Worm (Caenorhabditis elegans) whole organism, young adult: ENCODE measurements around the gene hnd-1.

Experiments used
- B0336.3 ChIP-seq: fragments of 200-800 bp; sonication (Bioruptor generic); IDR thresholded peaks from 2 replicates; pipeline ENCODE4 v1.3.6; 2022; ENCODE audit warnings: missing genetic modification characterization, missing compliant biosample characterization
- D2030.7 ChIP-seq: fragments of 200-800 bp; sonication (Bioruptor generic); IDR thresholded peaks from 2 replicates; pipeline ENCODE4 v1.3.6; 2022; ENCODE audit warnings: missing genetic modification reagents, missing genetic modification characterization, missing compliant biosample characterization
- F10E7.11 ChIP-seq: sonication (generic microtip); optimal IDR thresholded peaks from 2 replicates; lab custom pipeline; 2017; ENCODE audit warnings: mild to moderate bottlenecking, missing genetic modification characterization, moderate library complexity, missing compliant biosample characterization
- K12H6.12 ChIP-seq: fragments of 200-800 bp; sonication (Bioruptor generic); optimal IDR thresholded peaks from 2 replicates; lab custom pipeline; 2018; ENCODE audit warnings: mild to moderate bottlenecking, missing genetic modification characterization, missing compliant biosample characterization
- T07F8.4 ChIP-seq: sonication (generic microtip); optimal IDR thresholded peaks from 2 replicates; lab custom pipeline; 2016; ENCODE audit warnings: mild to moderate bottlenecking, missing genetic modification characterization, moderate library complexity, missing compliant biosample characterization
- Y56A3A.18 ChIP-seq: fragments of 200-800 bp; sonication (Bioruptor generic); IDR thresholded peaks from 2 replicates; pipeline ENCODE4 v1.3.6; 2022; ENCODE audit warnings: missing genetic modification reagents, missing genetic modification characterization, missing compliant biosample characterization
- Y67H2A.10 ChIP-seq: fragments of 200-800 bp; sonication (Bioruptor generic); conservative IDR thresholded peaks from 2 replicates; pipeline ENCODE4 v1.3.6; 2022; ENCODE audit warnings: missing genetic modification reagents, missing genetic modification characterization, missing compliant biosample characterization
- ZK185.1 ChIP-seq: sonication (generic microtip); optimal IDR thresholded peaks from 2 replicates; lab custom pipeline; 2016; ENCODE audit warnings: mild to moderate bottlenecking, missing genetic modification characterization, missing compliant biosample characterization; ENCODE audit not compliant: poor library complexity, severe bottlenecking
- atf-7 ChIP-seq: sonication (generic microtip); optimal IDR thresholded peaks from 2 replicates; lab custom pipeline; 2017; ENCODE audit warnings: mild to moderate bottlenecking, missing genetic modification characterization, missing compliant biosample characterization
- ccch-3 ChIP-seq: fragments of 200-800 bp; sonication (Bioruptor generic); optimal IDR thresholded peaks from 2 replicates; lab custom pipeline; 2018; ENCODE audit warnings: mild to moderate bottlenecking, missing genetic modification characterization, missing compliant biosample characterization
- cebp-1 ChIP-seq, 2 experiments: fragments of 200-800 bp in 1 of 2; sonication (Bioruptor generic) in 1 of 2; sonication (generic microtip) in 1 of 2; IDR thresholded peaks in 1 of 2; optimal IDR thresholded peaks in 1 of 2; 2 replicates each; pipeline versions ENCODE4 v1.3.6 to Lab custom; 2017 to 2022; ENCODE audit warnings: missing compliant biosample characterization in 2 of 2, missing genetic modification characterization in 2 of 2, mild to moderate bottlenecking in 1 of 2, missing genetic modification reagents in 1 of 2, moderate library complexity in 1 of 2
- cebp-2 ChIP-seq: fragments of 200-800 bp; sonication (Bioruptor generic); IDR thresholded peaks from 2 replicates; pipeline ENCODE4 v1.3.6; 2022; ENCODE audit warnings: missing genetic modification characterization, missing compliant biosample characterization
- ceh-100 ChIP-seq: fragments of 200-800 bp; sonication (Bioruptor generic); IDR thresholded peaks from 2 replicates; pipeline ENCODE4 v1.3.6; 2022; ENCODE audit warnings: missing genetic modification reagents, missing genetic modification characterization, missing compliant biosample characterization
- ceh-40 ChIP-seq: fragments of 200-800 bp; sonication (Bioruptor generic); IDR thresholded peaks from 2 replicates; pipeline ENCODE4 v1.3.6; 2022; ENCODE audit warnings: missing genetic modification characterization, missing compliant biosample characterization
- ceh-79 ChIP-seq: sonication (generic microtip); optimal IDR thresholded peaks from 2 replicates; lab custom pipeline; 2017; ENCODE audit warnings: mild to moderate bottlenecking, missing genetic modification characterization, missing compliant biosample characterization
- dox-1 ChIP-seq: fragments of 200-800 bp; sonication (Bioruptor generic); IDR thresholded peaks from 2 replicates; pipeline ENCODE4 v1.3.6; 2022; ENCODE audit warnings: missing genetic modification reagents, missing genetic modification characterization, missing compliant biosample characterization
- efl-1 ChIP-seq: fragments of 150-350 bp; optimal IDR thresholded peaks from 2 replicates; lab custom pipeline; 2014; ENCODE audit warnings: missing biosample characterization, missing genetic modification reagents, missing genetic modification characterization
- egl-18 ChIP-seq: fragments of 200-800 bp; sonication (Bioruptor generic); IDR thresholded peaks from 2 replicates; pipeline ENCODE4 v1.3.6; 2022; ENCODE audit warnings: missing genetic modification reagents, missing genetic modification characterization, missing compliant biosample characterization
- egl-44 ChIP-seq: fragments of 200-800 bp; sonication (Bioruptor generic); IDR thresholded peaks from 2 replicates; pipeline ENCODE4 v1.3.6; 2022; ENCODE audit warnings: missing genetic modification reagents, missing genetic modification characterization, missing compliant biosample characterization
- ets-4 ChIP-seq: fragments of 200-800 bp; sonication (Bioruptor generic); optimal IDR thresholded peaks from 2 replicates; lab custom pipeline; 2018; ENCODE audit warnings: mild to moderate bottlenecking, missing genetic modification characterization, missing compliant biosample characterization
- lag-1 ChIP-seq: fragments of 200-800 bp; sonication (Bioruptor generic); IDR thresholded peaks from 2 replicates; pipeline ENCODE4 v1.3.6; 2022; ENCODE audit warnings: missing genetic modification reagents, missing genetic modification characterization, missing compliant biosample characterization
- let-607 ChIP-seq, 2 experiments: fragments of 200-800 bp in 1 of 2; sonication (Bioruptor generic) in 1 of 2; sonication (generic microtip) in 1 of 2; optimal IDR thresholded peaks; 2 replicates each; lab custom pipeline; 2016 to 2018; ENCODE audit warnings: mild to moderate bottlenecking in 2 of 2, missing compliant biosample characterization in 2 of 2, missing genetic modification characterization in 2 of 2, moderate library complexity in 2 of 2, missing genotype in 1 of 2
- lin-35 ChIP-seq, 3 experiments: fragments of 150-350 bp in 2 of 3; sonication (generic microtip) in 1 of 3; optimal IDR thresholded peaks; 2 replicates each; lab custom pipeline; 2014 to 2018; ENCODE audit warnings: missing biosample characterization in 3 of 3, missing genetic modification characterization in 3 of 3, missing genetic modification reagents in 3 of 3
- madf-3 ChIP-seq: fragments of 200-800 bp; sonication (Bioruptor generic); IDR thresholded peaks from 2 replicates; pipeline ENCODE4 v1.3.6; 2022; ENCODE audit warnings: missing genetic modification reagents, missing genetic modification characterization, missing compliant biosample characterization
- madf-6 ChIP-seq: fragments of 200-800 bp; sonication (Bioruptor generic); IDR thresholded peaks from 2 replicates; pipeline ENCODE4 v1.3.6; 2022; ENCODE audit warnings: missing genetic modification reagents, missing genetic modification characterization, missing compliant biosample characterization
- madf-8 ChIP-seq: fragments of 200-800 bp; sonication (Bioruptor generic); conservative IDR thresholded peaks from 2 replicates; pipeline ENCODE4 v1.3.6; 2022; ENCODE audit warnings: missing genetic modification reagents, missing genetic modification characterization, missing compliant biosample characterization
- mcd-1 ChIP-seq: fragments of 200-800 bp; sonication (Bioruptor generic); IDR thresholded peaks from 2 replicates; pipeline ENCODE4 v1.3.6; 2022; ENCODE audit warnings: missing genetic modification reagents, missing genetic modification characterization, missing compliant biosample characterization
- mxl-1 ChIP-seq: sonication (generic microtip); optimal IDR thresholded peaks from 2 replicates; lab custom pipeline; 2016; ENCODE audit warnings: missing genetic modification characterization, missing compliant biosample characterization
- nfyb-1 ChIP-seq: fragments of 200-800 bp; sonication (Bioruptor generic); IDR thresholded peaks from 2 replicates; pipeline ENCODE4 v1.3.6; 2022; ENCODE audit warnings: missing genetic modification reagents, missing genetic modification characterization, missing compliant biosample characterization
- nhr-27 ChIP-seq: fragments of 200-800 bp; sonication (Bioruptor generic); optimal IDR thresholded peaks from 2 replicates; lab custom pipeline; 2018; ENCODE audit warnings: mild to moderate bottlenecking, missing genetic modification characterization, moderate library complexity, missing compliant biosample characterization
- nhr-80 ChIP-seq: sonication (generic microtip); optimal IDR thresholded peaks from 2 replicates; lab custom pipeline; 2016; ENCODE audit warnings: missing genetic modification characterization, missing compliant biosample characterization
- pha-4 ChIP-seq: fragments of 150-350 bp; sonication (generic microtip); optimal IDR thresholded peaks from 2 replicates; lab custom pipeline; 2014; ENCODE audit warnings: missing biosample characterization, missing genetic modification reagents, missing genetic modification characterization
- rcor-1 ChIP-seq: fragments of 200-800 bp; sonication (Bioruptor generic); IDR thresholded peaks from 2 replicates; pipeline ENCODE4 v1.3.6; 2022; ENCODE audit warnings: missing genetic modification reagents, missing genetic modification characterization, missing compliant biosample characterization
- repo-1 ChIP-seq: sonication (generic microtip); optimal IDR thresholded peaks from 2 replicates; lab custom pipeline; 2017; ENCODE audit warnings: mild to moderate bottlenecking, missing genetic modification characterization, missing compliant biosample characterization
- snpc-1.1 ChIP-seq: sonication (generic microtip); optimal IDR thresholded peaks from 2 replicates; lab custom pipeline; 2017; ENCODE audit warnings: missing genetic modification characterization, mild to moderate bottlenecking, missing compliant biosample characterization, antibody characterized with exemption, moderate library complexity, missing genotype, missing genetic modification reagents; ENCODE audit not compliant: insufficient read depth
- tbp1 ChIP-seq: fragments of 200-800 bp; sonication (Bioruptor generic); optimal IDR thresholded peaks from 2 replicates; lab custom pipeline; 2018; ENCODE audit warnings: mild to moderate bottlenecking, missing genetic modification characterization, missing compliant biosample characterization
- tbx-9 ChIP-seq: sonication (generic microtip); optimal IDR thresholded peaks from 2 replicates; lab custom pipeline; 2016; ENCODE audit warnings: borderline replicate concordance, missing genetic modification characterization, inconsistent platforms, missing compliant biosample characterization
- tlf-1 ChIP-seq: fragments of 200-800 bp; sonication (Bioruptor generic); optimal IDR thresholded peaks from 2 replicates; lab custom pipeline; 2018; ENCODE audit warnings: mild to moderate bottlenecking, missing genetic modification characterization, missing compliant biosample characterization
- ztf-18 ChIP-seq: sonication (generic microtip); optimal IDR thresholded peaks from 2 replicates; lab custom pipeline; 2016; ENCODE audit warnings: missing genotype, mild to moderate bottlenecking, missing genetic modification characterization, missing compliant biosample characterization
- ztf-28 ChIP-seq: fragments of 200-800 bp; sonication (Bioruptor generic); IDR thresholded peaks from 2 replicates; pipeline ENCODE4 v1.3.6; 2022; ENCODE audit warnings: missing genetic modification reagents, missing genetic modification characterization, missing compliant biosample characterization
- ztf-3 ChIP-seq: fragments of 200-800 bp; sonication (Bioruptor generic); optimal IDR thresholded peaks from 2 replicates; lab custom pipeline; 2018; ENCODE audit warnings: mild to moderate bottlenecking, missing genetic modification characterization, missing compliant biosample characterization

hnd-1 gene

ce11 chrX:11661625-11662024 lies 22.7 kb upstream of the hnd-1 start, which contains the start of gene sfxn-1.5 (continued):
- no peak for TF ChIP-seq cebp-2 (GFP tag; lab: Robert Waterston, UW)
- TF ChIP-seq cebp-1 (GFP tag; IDR thresholded peaks at IDR 0.05; lab: Robert Waterston, UW) = no peak
- TF ChIP-seq cebp-1 (tag; optimal IDR thresholded peaks at IDR 0.05; lab: Kevin White, UChicago) = no peak
- TF ChIP-seq efl-1 = no peak
- TF ChIP-seq nhr-80 (tag; lab: Kevin White, UChicago) = peak; percentile 94
- TF ChIP-seq tbp1 = peak; percentile 7
- no peak for TF ChIP-seq ccch-3 (GFP tag; lab: Kevin White, UChicago)
- TF ChIP-seq let-607 (tag; optimal IDR thresholded peaks at IDR 0.05; lab: Kevin White, UChicago) = peak in 1 of 2 experiments; percentile 50

DNA sequence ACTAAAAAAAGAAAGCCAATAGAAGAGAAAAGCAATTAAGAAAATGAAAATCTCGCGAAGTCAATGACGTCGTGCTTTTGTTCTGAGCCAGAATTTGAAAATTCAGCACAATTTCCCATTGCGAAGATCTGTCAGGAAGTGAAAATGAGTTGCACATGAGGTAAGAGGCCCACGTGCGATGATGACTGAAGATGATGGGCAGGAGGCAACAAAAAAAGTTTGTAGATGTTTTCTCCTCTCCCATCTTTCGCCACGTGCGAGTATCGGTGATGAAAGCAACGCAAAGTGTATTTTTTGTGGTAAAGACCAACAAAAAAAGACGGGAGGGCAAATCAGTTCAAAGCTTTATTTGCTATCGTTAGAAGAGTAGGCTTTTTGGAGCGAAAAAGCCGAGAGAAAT lies 22.3 kb upstream of the hnd-1 start:
- TF ChIP-seq cebp-1 (GFP tag; IDR thresholded peaks at IDR 0.05; lab: Robert Waterston, UW) = no peak
- peak; percentile 31 for TF ChIP-seq cebp-1 (tag; optimal IDR thresholded peaks at IDR 0.05; lab: Kevin White, UChicago)
- TF ChIP-seq ceh-79 (tag; lab: Kevin White, UChicago) = no peak

DNA sequence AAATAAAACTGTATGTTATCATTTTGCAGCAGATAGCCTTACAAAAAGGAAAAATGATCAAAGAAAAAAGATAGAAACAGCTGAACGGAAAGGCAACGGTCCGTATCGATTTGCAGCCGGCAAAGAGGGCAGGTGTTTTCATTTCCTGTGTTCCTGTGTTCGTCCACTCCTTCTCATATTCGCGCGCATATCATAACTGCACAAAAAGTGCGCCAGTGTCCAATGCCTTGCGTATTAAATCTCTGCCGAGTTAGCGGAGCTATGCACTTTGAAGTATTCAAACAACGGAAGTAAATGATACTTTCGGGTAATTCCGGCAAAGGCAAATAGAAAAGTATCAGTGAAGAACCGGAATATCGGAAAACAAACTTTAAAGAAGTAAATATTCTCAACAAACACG lies 21.8 kb upstream of the hnd-1 start:
- no peak for TF ChIP-seq nfyb-1 (GFP tag; lab: Robert Waterston, UW)
- TF ChIP-seq K12H6.12 (tag; lab: Kevin White, UChicago) = no peak
- no peak for TF ChIP-seq Y56A3A.18 (GFP tag; lab: Robert Waterston, UW)
- no peak for TF ChIP-seq T07F8.4 (tag; lab: Kevin White, UChicago)
- no peak for TF ChIP-seq Y67H2A.10
- no peak for TF ChIP-seq mcd-1 (GFP tag; lab: Robert Waterston, UW)
- TF ChIP-seq ceh-100 (GFP tag; lab: Robert Waterston, UW) = no peak
- no peak for TF ChIP-seq mxl-1 (tag; lab: Kevin White, UChicago)
- no peak for TF ChIP-seq rcor-1
- no peak for TF ChIP-seq egl-44 (GFP tag; lab: Robert Waterston, UW)
- TF ChIP-seq ceh-40 = no peak
- TF ChIP-seq madf-8 = no peak
- TF ChIP-seq lag-1 (GFP tag; lab: Robert Waterston, UW) = no peak
- no peak for TF ChIP-seq F10E7.11 (tag; lab: Kevin White, UChicago)
- TF ChIP-seq repo-1 (tag; lab: Kevin White, UChicago) = no peak
- TF ChIP-seq ztf-28 (GFP tag; lab: Robert Waterston, UW) = no peak
- no peak for TF ChIP-seq madf-6
- TF ChIP-seq lin-35 (GFP tag; optimal IDR thresholded peaks at IDR 0.05; lab: Kevin White, UChicago) = no peak
- TF ChIP-seq snpc-1.1 = no peak
- TF ChIP-seq ets-4 (GFP tag; lab: Kevin White, UChicago) = no peak
- 0 out of 2 replicates have a peak, but pooled peaks have one; percentile 17 for TF ChIP-seq madf-3
- TF ChIP-seq tbx-9 (tag; lab: Kevin White, UChicago) = no peak
- no peak for TF ChIP-seq cebp-2 (GFP tag; lab: Robert Waterston, UW)
- TF ChIP-seq tlf-1 (GFP tag; lab: Kevin White, UChicago) = no peak
- TF ChIP-seq dox-1 (GFP tag; lab: Robert Waterston, UW) = 0 out of 2 replicates have a peak, but pooled peaks have one; percentile 46
- TF ChIP-seq nhr-80 (tag; lab: Kevin White, UChicago) = no peak
- TF ChIP-seq D2030.7 (GFP tag; lab: Robert Waterston, UW) = no peak
- peak; percentile 10 for TF ChIP-seq efl-1
- no peak for TF ChIP-seq atf-7
- no peak for TF ChIP-seq B0336.3 (GFP tag; lab: Robert Waterston, UW)
- no peak for TF ChIP-seq nhr-27 (tag; lab: Kevin White, UChicago)
- no peak for TF ChIP-seq ZK185.1 (tag; lab: Kevin White, UChicago)
- no peak for TF ChIP-seq ztf-3
- no peak for TF ChIP-seq egl-18 (GFP tag; lab: Robert Waterston, UW)
- TF ChIP-seq ztf-18 (tag; lab: Kevin White, UChicago) = peak; percentile 82
- no peak for TF ChIP-seq pha-4 (tag; lab: Kevin White, UChicago)
